Fruit fly (Drosophila melanogaster) whole organism, embryonic: ENCODE results near the gene Mvd.

Source experiments
- CG10274 ChIP-seq: fragments of 200-800 bp; sonication (Bioruptor generic); optimal IDR thresholded peaks from 3 replicates; lab custom pipeline; 2017; ENCODE audit warnings: missing biosample characterization, mild to moderate bottlenecking, missing genetic modification characterization
- CG10431 ChIP-seq: fragments of 200-800 bp; sonication (Bioruptor generic); optimal IDR thresholded peaks from 3 replicates; lab custom pipeline; 2018; ENCODE audit warnings: missing biosample characterization, mild to moderate bottlenecking, missing genetic modification characterization
- CG10959 ChIP-seq: fragments of 200-800 bp; sonication (Bioruptor generic); IDR thresholded peaks from 2 replicates; pipeline ENCODE4 v1.3.6; 2022; ENCODE audit warnings: missing biosample characterization, missing genetic modification characterization
- CG10979 ChIP-seq: fragments of 200-800 bp; sonication (Bioruptor generic); optimal IDR thresholded peaks from 2 replicates; lab custom pipeline; 2018; ENCODE audit warnings: missing biosample characterization, mild to moderate bottlenecking, missing genetic modification characterization, moderate library complexity
- CG13287 ChIP-seq: fragments of 200-800 bp; sonication (Bioruptor generic); IDR thresholded peaks from 2 replicates; pipeline ENCODE4 v1.3.6; 2022; ENCODE audit warnings: missing biosample characterization, missing genetic modification characterization; ENCODE audit not compliant: partially characterized antibody
- CG13775 ChIP-seq: fragments of 200-800 bp; sonication (Bioruptor generic); optimal IDR thresholded peaks from 3 replicates; lab custom pipeline; 2017; ENCODE audit warnings: missing biosample characterization, mild to moderate bottlenecking, missing genetic modification characterization
- CG14050 ChIP-seq: fragments of 200-800 bp; sonication (Bioruptor generic); IDR thresholded peaks from 3 replicates; pipeline ENCODE4 v1.3.6; 2022; ENCODE audit warnings: missing biosample characterization, missing genetic modification characterization
- CG14965 ChIP-seq: fragments of 200-800 bp; sonication (Bioruptor generic); optimal IDR thresholded peaks from 2 replicates; lab custom pipeline; 2016; ENCODE audit warnings: missing biosample characterization, missing genetic modification characterization, borderline replicate concordance
- CG17328 ChIP-seq: fragments of 200-800 bp; sonication (Bioruptor generic); IDR thresholded peaks from 2 replicates; pipeline ENCODE4 v1.3.6; 2022; ENCODE audit warnings: missing biosample characterization, missing genetic modification characterization
- CG17612 ChIP-seq: fragments of 200-800 bp; sonication (Bioruptor generic); IDR thresholded peaks from 2 replicates; pipeline ENCODE4 v1.3.6; 2022; ENCODE audit warnings: missing biosample characterization, missing genetic modification characterization
- CG17912 ChIP-seq: fragments of 200-800 bp; sonication (Bioruptor generic); optimal IDR thresholded peaks from 2 replicates; lab custom pipeline; 2018; ENCODE audit warnings: missing biosample characterization, mild to moderate bottlenecking, missing genetic modification characterization
- CG1792 ChIP-seq: fragments of 200-800 bp; sonication (Bioruptor generic); optimal IDR thresholded peaks from 2 replicates; lab custom pipeline; 2016; ENCODE audit warnings: missing biosample characterization, missing genetic modification characterization
- CG2202 ChIP-seq: fragments of 200-800 bp; sonication (Bioruptor generic); optimal IDR thresholded peaks from 2 replicates; lab custom pipeline; 2018; ENCODE audit warnings: missing biosample characterization, mild to moderate bottlenecking, missing genetic modification characterization
- CG30431 ChIP-seq: fragments of 200-800 bp; sonication (Bioruptor generic); optimal IDR thresholded peaks from 2 replicates; lab custom pipeline; 2017; ENCODE audit warnings: missing biosample characterization, missing genetic modification characterization
- CG31365 ChIP-seq: fragments of 200-800 bp; sonication (Bioruptor generic); optimal IDR thresholded peaks from 2 replicates; lab custom pipeline; 2018; ENCODE audit warnings: missing biosample characterization, mild to moderate bottlenecking, missing genetic modification characterization
- CG3838 ChIP-seq: fragments of 200-800 bp; sonication (Bioruptor generic); optimal IDR thresholded peaks from 3 replicates; lab custom pipeline; 2016; ENCODE audit warnings: missing biosample characterization, missing genetic modification characterization
- CG5180 ChIP-seq: fragments of 200-800 bp; sonication (Bioruptor generic); optimal IDR thresholded peaks from 3 replicates; lab custom pipeline; 2017; ENCODE audit warnings: missing biosample characterization, missing genetic modification characterization, mild to moderate bottlenecking, moderate library complexity, missing genetic modification reagents
- CG5953 ChIP-seq: fragments of 200-800 bp; sonication (Bioruptor generic); IDR thresholded peaks from 2 replicates; pipeline ENCODE4 v1.3.6; 2022; ENCODE audit warnings: missing biosample characterization, missing genetic modification characterization
- CG6272 ChIP-seq: fragments of 200-800 bp; sonication (Bioruptor generic); IDR thresholded peaks from 2 replicates; pipeline ENCODE4 v1.3.6; 2022; ENCODE audit warnings: missing biosample characterization, missing genetic modification characterization
- CG7357 ChIP-seq: fragments of 200-800 bp; sonication (Bioruptor generic); IDR thresholded peaks from 3 replicates; pipeline ENCODE4 v1.3.6; 2022; ENCODE audit warnings: missing biosample characterization, missing genetic modification characterization
- CG7556 ChIP-seq: fragments of 200-800 bp; sonication (Bioruptor generic); optimal IDR thresholded peaks from 2 replicates; lab custom pipeline; 2017; ENCODE audit warnings: missing biosample characterization, mild to moderate bottlenecking, missing genetic modification characterization
- CG7839 ChIP-seq: fragments of 200-800 bp; sonication (Bioruptor generic); optimal IDR thresholded peaks from 3 replicates; lab custom pipeline; 2018; ENCODE audit warnings: missing biosample characterization, mild to moderate bottlenecking, missing genetic modification characterization, moderate library complexity
- CG9932 ChIP-seq: fragments of 200-800 bp; sonication (Bioruptor generic); IDR thresholded peaks from 2 replicates; pipeline ENCODE4 v1.3.6; 2022; ENCODE audit warnings: missing biosample characterization, missing genetic modification characterization
- D ChIP-seq, 2 experiments: fragments of 200-800 bp in 1 of 2; fragments of >200 bp in 1 of 2; sonication (Bioruptor generic) in 1 of 2; optimal IDR thresholded peaks; 2 replicates in 1 of 2; 3 replicates in 1 of 2; lab custom pipeline; 2017; ENCODE audit warnings: mild to moderate bottlenecking in 1 of 2, missing biosample characterization in 1 of 2, missing genetic modification characterization in 1 of 2, missing genetic modification reagents in 1 of 2
- Dbx ChIP-seq: fragments of 200-800 bp; sonication (Bioruptor generic); IDR thresholded peaks from 3 replicates; pipeline ENCODE4 v1.3.6; 2022; ENCODE audit warnings: missing biosample characterization, missing genetic modification characterization
- H15 ChIP-seq: fragments of 200-800 bp; sonication (Bioruptor generic); IDR thresholded peaks from 3 replicates; pipeline ENCODE4 v1.3.6; 2022; ENCODE audit warnings: missing biosample characterization, missing genetic modification characterization
- Hmx ChIP-seq: fragments of 200-800 bp; sonication (Bioruptor generic); optimal IDR thresholded peaks from 2 replicates; lab custom pipeline; 2016; ENCODE audit warnings: missing biosample characterization, missing genetic modification characterization
- Side ChIP-seq: fragments of 200-800 bp; sonication (Bioruptor generic); optimal IDR thresholded peaks from 2 replicates; lab custom pipeline; 2016; ENCODE audit warnings: missing biosample characterization, missing genetic modification characterization
- Sry-δ ChIP-seq: fragments of 200-800 bp; sonication (Bioruptor generic); optimal IDR thresholded peaks from 2 replicates; lab custom pipeline; 2016; ENCODE audit warnings: missing biosample characterization, missing genetic modification characterization
- Usf ChIP-seq: fragments of 200-800 bp; sonication (Bioruptor generic); optimal IDR thresholded peaks from 2 replicates; lab custom pipeline; 2017; ENCODE audit warnings: missing genotype, missing biosample characterization, missing genetic modification characterization
- az2 ChIP-seq: fragments of 200-800 bp; sonication (Bioruptor generic); optimal IDR thresholded peaks from 3 replicates; lab custom pipeline; 2016; ENCODE audit warnings: missing biosample characterization, missing genetic modification characterization
- bcd ChIP-seq: fragments of 200-800 bp; sonication (Bioruptor generic); optimal IDR thresholded peaks from 2 replicates; lab custom pipeline; 2017; ENCODE audit warnings: missing biosample characterization, mild to moderate bottlenecking, missing genetic modification characterization
- chn ChIP-seq: fragments of 200-800 bp; sonication (Bioruptor generic); optimal IDR thresholded peaks from 2 replicates; lab custom pipeline; 2016; ENCODE audit warnings: missing biosample characterization, missing genetic modification characterization
- crp ChIP-seq, 2 experiments: fragments of 200-800 bp; sonication (Bioruptor generic); optimal IDR thresholded peaks; 2 replicates in 1 of 2; 3 replicates in 1 of 2; lab custom pipeline; 2017; ENCODE audit warnings: missing biosample characterization in 2 of 2, missing genetic modification characterization in 2 of 2, mild to moderate bottlenecking in 1 of 2, moderate library complexity in 1 of 2
- danr ChIP-seq: fragments of 200-800 bp; sonication (Bioruptor generic); IDR thresholded peaks from 2 replicates; pipeline ENCODE4 v1.3.6; 2022; ENCODE audit warnings: missing biosample characterization, missing genetic modification characterization
- dmrt11E ChIP-seq: fragments of 200-800 bp; sonication (Bioruptor generic); optimal IDR thresholded peaks from 3 replicates; lab custom pipeline; 2018; ENCODE audit warnings: missing biosample characterization, mild to moderate bottlenecking, missing genetic modification characterization, moderate library complexity
- insv ChIP-seq, 2 experiments: fragments of 200-800 bp; sonication (Bioruptor generic); optimal IDR thresholded peaks; 3 replicates each; lab custom pipeline; 2016 to 2018; ENCODE audit warnings: missing biosample characterization in 2 of 2, missing genetic modification characterization in 2 of 2
- kah ChIP-seq: fragments of 200-800 bp; sonication (Bioruptor generic); optimal IDR thresholded peaks from 2 replicates; lab custom pipeline; 2018; ENCODE audit warnings: missing biosample characterization, mild to moderate bottlenecking, missing genetic modification characterization
- kni ChIP-seq: fragments of 200-800 bp; sonication (Bioruptor generic); optimal IDR thresholded peaks from 3 replicates; lab custom pipeline; 2017; ENCODE audit warnings: mild to moderate bottlenecking, missing biosample characterization, missing genetic modification reagents, missing genetic modification characterization
- lilli ChIP-seq: fragments of 200-800 bp; sonication (Bioruptor generic); optimal IDR thresholded peaks from 3 replicates; lab custom pipeline; 2016; ENCODE audit warnings: missing biosample characterization, missing genetic modification characterization
- mam ChIP-seq: fragments of 200-800 bp; sonication (Bioruptor generic); optimal IDR thresholded peaks from 3 replicates; lab custom pipeline; 2016; ENCODE audit warnings: missing biosample characterization, missing genetic modification characterization
- oc ChIP-seq: fragments of 200-800 bp; sonication (Bioruptor generic); optimal IDR thresholded peaks from 2 replicates; lab custom pipeline; 2018; ENCODE audit warnings: missing biosample characterization, mild to moderate bottlenecking, missing genetic modification characterization, moderate library complexity
- p53 ChIP-seq: fragments of 200-800 bp; sonication (Bioruptor generic); optimal IDR thresholded peaks from 2 replicates; lab custom pipeline; 2016; ENCODE audit warnings: missing biosample characterization, missing genetic modification characterization
- pan ChIP-seq, 4 experiments: fragments of >200 bp in 3 of 4; fragments of 200-800 bp in 1 of 4; sonication (Bioruptor generic) in 1 of 4; optimal IDR thresholded peaks in 3 of 4; IDR thresholded peaks in 1 of 4; 2 replicates each; pipeline versions ENCODE4 v1.3.6 to Lab custom; 2017 to 2022; ENCODE audit warnings: missing biosample characterization in 2 of 4, missing genetic modification characterization in 2 of 4, mixed read lengths in 1 of 4
- sd ChIP-seq: fragments of 200-800 bp; sonication (Bioruptor generic); optimal IDR thresholded peaks from 3 replicates; lab custom pipeline; 2018; ENCODE audit warnings: missing biosample characterization, mild to moderate bottlenecking, missing genetic modification characterization, moderate library complexity
- sim ChIP-seq: fragments of 200-800 bp; sonication (Bioruptor generic); IDR thresholded peaks from 2 replicates; pipeline ENCODE4 v1.3.6; 2022; ENCODE audit warnings: missing biosample characterization, missing genetic modification characterization
- tap ChIP-seq: fragments of 200-800 bp; optimal IDR thresholded peaks from 3 replicates; lab custom pipeline; 2019; ENCODE audit warnings: missing biosample characterization, mild to moderate bottlenecking, missing genetic modification characterization, moderate library complexity
- tgo ChIP-seq: fragments of 200-800 bp; sonication (Bioruptor generic); IDR thresholded peaks from 3 replicates; pipeline ENCODE4 v1.3.6; 2022; ENCODE audit warnings: missing biosample characterization, missing genetic modification characterization
- tio ChIP-seq: fragments of 200-800 bp; sonication (Bioruptor generic); optimal IDR thresholded peaks from 2 replicates; lab custom pipeline; 2017; ENCODE audit warnings: missing biosample characterization, missing genetic modification characterization, inconsistent platforms

The Mvd gene

dm6 chrX:15738890-15739550 lies 9.9 kb upstream of the Mvd start, which contains the start of the genes CG11679 and CG8206 (continued):
- TF ChIP-seq Sry-δ (GFP tag; lab: Kevin White, UChicago) (peak; percentile 75), CG9932 (peak; percentile 61), Usf (GFP tag; lab: Kevin White, UChicago) (no peak), danr (no peak), CG17612 (no peak), p53 (GFP tag; lab: Kevin White, UChicago) (no peak), tio (GFP tag; lab: Kevin White, UChicago) (no peak), mam (GFP tag; lab: Kevin White, UChicago) (peak; percentile 66), CG13287 (peak; percentile 45), CG10431 (GFP tag; lab: Kevin White, UChicago) (no peak), chn (GFP tag; lab: Kevin White, UChicago) (no peak), CG7357 (GFP tag; lab: Robert Waterston, UW) (no peak), CG7839 (tag; lab: Kevin White, UChicago) (peak; percentile 49), pan (optimal IDR thresholded peaks at IDR 0.05; lab: Kevin White, UChicago) (no peak), pan (GFP tag; optimal IDR thresholded peaks at IDR 0.05 in 1 of 2, IDR thresholded peaks at IDR 0.05 in 1 of 2) (no peak), kni (GFP tag; lab: Kevin White, UChicago) (peak; percentile 87), H15 (GFP tag; lab: Robert Waterston, UW) (no peak), CG14965 (GFP tag; lab: Kevin White, UChicago) (no peak), CG10959 (GFP tag; lab: Robert Waterston, UW) (no peak), CG17328 (GFP tag; lab: Robert Waterston, UW) (no peak), bcd (GFP tag; lab: Kevin White, UChicago) (peak; percentile 33), CG5180 (no peak), CG1792 (no peak), CG10274 (GFP tag; lab: Kevin White, UChicago) (no peak), CG13775 (GFP tag; lab: Kevin White, UChicago) (peak; percentile 37), CG2202 (tag; lab: Kevin White, UChicago) (no peak), insv (GFP tag; optimal IDR thresholded peaks at IDR 0.05; lab: Kevin White, UChicago) (peak in 1 of 2 experiments; percentile 33), CG3838 (GFP tag; lab: Kevin White, UChicago) (no peak), D (optimal IDR thresholded peaks at IDR 0.05; lab: Kevin White, UChicago) (no peak), D (GFP tag; optimal IDR thresholded peaks at IDR 0.05; lab: Kevin White, UChicago) (no peak), Hmx (no peak), kah (no peak), CG31365 (tag; lab: Kevin White, UChicago) (no peak), CG5953 (GFP tag; lab: Robert Waterston, UW) (no peak), CG7556 (GFP tag; lab: Kevin White, UChicago) (no peak), tgo (GFP tag; lab: Robert Waterston, UW) (peak; percentile 45; the same call in 1 of the 3 replicates), lilli (GFP tag; lab: Kevin White, UChicago) (peak; percentile 60), CG30431 (no peak), Dbx (GFP tag; lab: Robert Waterston, UW) (no peak), sd (tag; lab: Kevin White, UChicago) (no peak), CG14050 (GFP tag; lab: Robert Waterston, UW) (no peak), CG6272 (0 out of 2 replicates have a peak, but pooled peaks have one; percentile 8), oc (tag; lab: Kevin White, UChicago) (no peak), dmrt11E (tag; lab: Kevin White, UChicago) (peak; percentile 32), tap (tag; lab: Kevin White, UChicago) (no peak), Side (GFP tag; lab: Kevin White, UChicago) (no peak), sim (no peak), CG17912 (GFP tag; lab: Kevin White, UChicago) (peak; percentile 9), crp (GFP tag; optimal IDR thresholded peaks at IDR 0.05; lab: Kevin White, UChicago) (peak in 1 of 2 experiments; percentile 86), az2 (no peak), CG10979 (tag; lab: Kevin White, UChicago) (no peak)
